Worm (Caenorhabditis elegans) whole organism, L4 larva: ENCODE data around the gene mbf-1.

Source experiments
- ceh-28 ChIP-seq: fragments of 150-350 bp; optimal IDR thresholded peaks from 2 replicates; lab custom pipeline; 2014; ENCODE audit warnings: missing biosample characterization, missing genetic modification reagents, missing genetic modification characterization
- daf-12 ChIP-seq: fragments of 150-350 bp; optimal IDR thresholded peaks from 2 replicates; lab custom pipeline; 2014; ENCODE audit warnings: missing biosample characterization, missing genetic modification reagents, missing genetic modification characterization

DNA sequence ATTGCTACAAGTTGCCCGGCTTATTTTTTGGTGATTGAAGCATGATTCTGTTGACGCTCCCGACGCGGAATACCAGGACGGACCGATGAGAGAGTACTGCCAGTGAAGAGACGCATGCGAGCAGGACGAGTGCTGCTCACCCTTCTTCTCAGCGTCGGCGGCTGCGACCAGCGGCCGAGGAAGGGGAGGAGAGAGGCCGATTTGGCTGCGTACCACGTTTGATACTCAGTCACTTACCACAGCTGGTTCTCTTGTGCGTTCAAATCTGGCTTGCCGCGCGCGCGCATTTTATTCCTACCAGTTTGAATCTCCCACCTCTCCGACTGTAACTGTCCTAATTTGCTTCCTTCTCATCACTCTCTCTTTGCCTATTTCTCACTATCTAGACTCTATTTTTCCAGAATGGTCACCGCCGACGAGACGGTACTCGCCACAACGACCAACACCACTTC lies 44.1 kb upstream of the mbf-1 start, which contains the start of gene mep-1:
- TF ChIP-seq daf-12 (tag; lab: Kevin White, UChicago) (no peak), ceh-28 (tag; lab: Kevin White, UChicago) (no peak)
